Fruit fly (Drosophila melanogaster): ENCODE measurements around the gene CG13044.

- TF ChIP-seq kay (GFP tag; ENCODE audit: borderline replicate concordance): no peak
- no peak for TF ChIP-seq Crg-1 (GFP tag; optimal IDR thresholded peaks at IDR 0.05)
- TF ChIP-seq Hr96 (GFP tag; optimal IDR thresholded peaks at IDR 0.05): no peak
- TF ChIP-seq CG7045 (GFP tag; optimal IDR thresholded peaks at IDR 0.05): no peak
- no peak for TF ChIP-seq cnc (optimal IDR thresholded peaks at IDR 0.05)
- no peak for TF ChIP-seq CG33017 (tag; optimal IDR thresholded peaks at IDR 0.05)
- TF ChIP-seq cic (GFP tag; optimal IDR thresholded peaks at IDR 0.05): no peak
- no peak for TF ChIP-seq CG1620 (GFP tag; optimal IDR thresholded peaks at IDR 0.05)
- no peak for TF ChIP-seq pad (GFP tag; optimal IDR thresholded peaks at IDR 0.05)
- no peak for TF ChIP-seq CG14711 (tag; optimal IDR thresholded peaks at IDR 0.05)
- TF ChIP-seq CG11617 (GFP tag; optimal IDR thresholded peaks at IDR 0.05): no peak
These were observed 43.0 kb upstream of the CG13044 start, which contains the start of gene CG33257 for dm6 chr3L:16346023-16346422.

Data from whole organism, adult.